Worm (Caenorhabditis elegans): ENCODE data around the gene Y50D4C.6.

Gene Y50D4C.6

ce11 chrV:904232-904983 lies 45.3 kb downstream of the Y50D4C.6 start, which contains the start of gene trm-2A:
TSS of gene trm-2A (plus strand) at chrV:904963.
- TF ChIP-seq ceh-28 (tag; optimal IDR thresholded peaks at IDR 0.05) (no peak), mdt-29 (GFP tag; IDR thresholded peaks at IDR 0.05) (no peak), lin-15B (tag; optimal IDR thresholded peaks at IDR 0.05) (no peak), ama-1 (optimal IDR thresholded peaks at IDR 0.05) (no peak), daf-19 (GFP tag; conservative IDR thresholded peaks at IDR 0.05) (no peak), ctbp-1 (GFP tag; IDR thresholded peaks at IDR 0.05) (no peak), sdz-12 (GFP tag; optimal IDR thresholded peaks at IDR 0.05) (no peak), zip-11 (GFP tag; IDR thresholded peaks at IDR 0.05) (no peak), nhr-10 (tag; optimal IDR thresholded peaks at IDR 0.05) (no peak), F44E2.7 (GFP tag; IDR thresholded peaks at IDR 0.05) (0 out of 2 replicates have a peak, but pooled peaks have one; percentile 15), nhr-6 (tag; optimal IDR thresholded peaks at IDR 0.05) (peak; percentile 12), hmg-1.1 (GFP tag; IDR thresholded peaks at IDR 0.05) (peak; percentile 65), nhr-42 (GFP tag; IDR thresholded peaks at IDR 0.05) (no peak), skn-1 (tag; optimal IDR thresholded peaks at IDR 0.05) (no peak), T26A8.4 (GFP tag; IDR thresholded peaks at IDR 0.05) (no peak), nhr-28 (tag; optimal IDR thresholded peaks at IDR 0.05) (peak; percentile 67), ceh-20 (GFP tag; IDR thresholded peaks at IDR 0.05) (no peak), nhr-48 (tag; optimal IDR thresholded peaks at IDR 0.05) (no peak), vab-7 (GFP tag; IDR thresholded peaks at IDR 0.05) (no peak), Y105C5A.15 (GFP tag; IDR thresholded peaks at IDR 0.05) (no peak), F10B5.3 (tag; optimal IDR thresholded peaks at IDR 0.05) (no peak), Y48G9A.11 (GFP tag; IDR thresholded peaks at IDR 0.05) (no peak), pqm-1 (tag; optimal IDR thresholded peaks at IDR 0.05) (no peak), saeg-2 (GFP tag; IDR thresholded peaks at IDR 0.05) (no peak), daf-12 (tag; optimal IDR thresholded peaks at IDR 0.05) (no peak), nhr-41 (GFP tag; IDR thresholded peaks at IDR 0.05) (no peak), madf-9 (GFP tag; conservative IDR thresholded peaks at IDR 0.05) (no peak), ceh-32 (tag; optimal IDR thresholded peaks at IDR 0.05; ENCODE audit: poor library complexity) (no peak), F26F4.8 (GFP tag; conservative IDR thresholded peaks at IDR 0.05) (no peak), unc-130 (GFP tag; optimal IDR thresholded peaks at IDR 0.05) (no peak), dmd-8 (GFP tag; IDR thresholded peaks at IDR 0.05) (0 out of 2 replicates have a peak, but pooled peaks have one; percentile 37), egl-43 (GFP tag; IDR thresholded peaks at IDR 0.05) (peak; percentile 37; the same call in 1 of the 2 replicates), ZK546.5 (tag; optimal IDR thresholded peaks at IDR 0.05) (no peak), cey-2 (tag; optimal IDR thresholded peaks at IDR 0.05; ENCODE audit: borderline replicate concordance, insufficient read depth) (no peak), daf-16 (GFP tag; optimal IDR thresholded peaks at IDR 0.05) (no peak), daf-16 (tag; optimal IDR thresholded peaks at IDR 0.05) (peak; percentile 43), unc-39 (tag; optimal IDR thresholded peaks at IDR 0.05) (no peak), mxl-2 (GFP tag; conservative IDR thresholded peaks at IDR 0.05) (no peak), snpc-4 (tag; optimal IDR thresholded peaks at IDR 0.05) (no peak), Y5F2A.4 (GFP tag; optimal IDR thresholded peaks at IDR 0.05) (no peak), jun-1 (tag; optimal IDR thresholded peaks at IDR 0.05) (no peak), lin-29 (GFP tag; IDR thresholded peaks at IDR 0.05) (no peak), php-3 (GFP tag; IDR thresholded peaks at IDR 0.05) (no peak), set-16 (GFP tag; IDR thresholded peaks at IDR 0.05) (peak; percentile 71), D1046.2 (GFP tag; IDR thresholded peaks at IDR 0.05) (no peak), egl-27 (tag; optimal IDR thresholded peaks at IDR 0.05) (no peak), lin-38 (GFP tag; IDR thresholded peaks at IDR 0.05) (peak; percentile 98), F49E8.2 (tag; optimal IDR thresholded peaks at IDR 0.05; ENCODE audit: borderline replicate concordance) (no peak), hlh-30 (tag; optimal IDR thresholded peaks at IDR 0.05; ENCODE audit: insufficient read depth) (peak; percentile 76), lir-3 (tag; optimal IDR thresholded peaks at IDR 0.05) (no peak), lin-13 (GFP tag; optimal IDR thresholded peaks at IDR 0.05) (peak; percentile 16)

All from whole organism, L4 larva.